Worm (Caenorhabditis elegans) whole organism, young adult: ENCODE measurements around the gene F28H6.4.

ENCODE experiments used
- B0261.1 ChIP-seq: sonication (generic microtip); optimal IDR thresholded peaks from 2 replicates; lab custom pipeline; 2016; ENCODE audit warnings: mild to moderate bottlenecking, missing genetic modification characterization, moderate library complexity, missing compliant biosample characterization
- B0336.3 ChIP-seq: fragments of 200-800 bp; sonication (Bioruptor generic); IDR thresholded peaks from 2 replicates; pipeline ENCODE4 v1.3.6; 2022; ENCODE audit warnings: missing genetic modification characterization, missing compliant biosample characterization
- C17E4.6 ChIP-seq: fragments of 200-800 bp; sonication (Bioruptor generic); IDR thresholded peaks from 2 replicates; pipeline ENCODE4 v1.3.6; 2022; ENCODE audit warnings: missing genetic modification reagents, missing genetic modification characterization, missing compliant biosample characterization
- D2030.7 ChIP-seq: fragments of 200-800 bp; sonication (Bioruptor generic); IDR thresholded peaks from 2 replicates; pipeline ENCODE4 v1.3.6; 2022; ENCODE audit warnings: missing genetic modification reagents, missing genetic modification characterization, missing compliant biosample characterization
- F22D6.2 ChIP-seq: sonication (generic microtip); optimal IDR thresholded peaks from 2 replicates; lab custom pipeline; 2016; ENCODE audit warnings: mild to moderate bottlenecking, missing genetic modification characterization, missing compliant biosample characterization
- Y53G8AR.9 ChIP-seq: fragments of 200-800 bp; sonication (Bioruptor generic); conservative IDR thresholded peaks from 2 replicates; pipeline ENCODE4 v1.3.6; 2022; ENCODE audit warnings: missing genetic modification reagents, missing genetic modification characterization, missing compliant biosample characterization
- Y56A3A.18 ChIP-seq: fragments of 200-800 bp; sonication (Bioruptor generic); IDR thresholded peaks from 2 replicates; pipeline ENCODE4 v1.3.6; 2022; ENCODE audit warnings: missing genetic modification reagents, missing genetic modification characterization, missing compliant biosample characterization
- Y67H2A.10 ChIP-seq: fragments of 200-800 bp; sonication (Bioruptor generic); conservative IDR thresholded peaks from 2 replicates; pipeline ENCODE4 v1.3.6; 2022; ENCODE audit warnings: missing genetic modification reagents, missing genetic modification characterization, missing compliant biosample characterization
- ZK185.1 ChIP-seq: sonication (generic microtip); optimal IDR thresholded peaks from 2 replicates; lab custom pipeline; 2016; ENCODE audit warnings: mild to moderate bottlenecking, missing genetic modification characterization, missing compliant biosample characterization; ENCODE audit not compliant: poor library complexity, severe bottlenecking
- athp-1 ChIP-seq: sonication (generic microtip); optimal IDR thresholded peaks from 2 replicates; lab custom pipeline; 2017; ENCODE audit warnings: mild to moderate bottlenecking, missing genetic modification characterization, missing compliant biosample characterization
- attf-5 ChIP-seq: fragments of 200-800 bp; sonication (Bioruptor generic); optimal IDR thresholded peaks from 2 replicates; lab custom pipeline; 2018; ENCODE audit warnings: mild to moderate bottlenecking, missing genetic modification characterization, missing compliant biosample characterization
- cebp-1 ChIP-seq, 2 experiments: fragments of 200-800 bp in 1 of 2; sonication (Bioruptor generic) in 1 of 2; sonication (generic microtip) in 1 of 2; IDR thresholded peaks in 1 of 2; optimal IDR thresholded peaks in 1 of 2; 2 replicates each; pipeline versions ENCODE4 v1.3.6 to Lab custom; 2017 to 2022; ENCODE audit warnings: missing compliant biosample characterization in 2 of 2, missing genetic modification characterization in 2 of 2, mild to moderate bottlenecking in 1 of 2, missing genetic modification reagents in 1 of 2, moderate library complexity in 1 of 2
- ceh-27 ChIP-seq: fragments of 200-800 bp; sonication (Bioruptor generic); optimal IDR thresholded peaks from 2 replicates; lab custom pipeline; 2018; ENCODE audit warnings: mild to moderate bottlenecking, missing genetic modification characterization, moderate library complexity, missing compliant biosample characterization
- chd-7 ChIP-seq: sonication (generic microtip); optimal IDR thresholded peaks from 2 replicates; lab custom pipeline; 2016; ENCODE audit warnings: mild to moderate bottlenecking, missing genetic modification characterization, moderate library complexity, missing compliant biosample characterization
- die-1 ChIP-seq: sonication (generic microtip); optimal IDR thresholded peaks from 2 replicates; lab custom pipeline; 2016; ENCODE audit warnings: missing genotype, mild to moderate bottlenecking, missing genetic modification characterization, missing compliant biosample characterization
- dox-1 ChIP-seq: fragments of 200-800 bp; sonication (Bioruptor generic); IDR thresholded peaks from 2 replicates; pipeline ENCODE4 v1.3.6; 2022; ENCODE audit warnings: missing genetic modification reagents, missing genetic modification characterization, missing compliant biosample characterization
- efl-1 ChIP-seq: fragments of 150-350 bp; optimal IDR thresholded peaks from 2 replicates; lab custom pipeline; 2014; ENCODE audit warnings: missing biosample characterization, missing genetic modification reagents, missing genetic modification characterization
- egl-44 ChIP-seq: fragments of 200-800 bp; sonication (Bioruptor generic); IDR thresholded peaks from 2 replicates; pipeline ENCODE4 v1.3.6; 2022; ENCODE audit warnings: missing genetic modification reagents, missing genetic modification characterization, missing compliant biosample characterization
- ekl-4 ChIP-seq: fragments of 200-800 bp; sonication (Bioruptor generic); IDR thresholded peaks from 2 replicates; pipeline ENCODE4 v1.3.6; 2022; ENCODE audit warnings: missing genetic modification reagents, missing genetic modification characterization, missing compliant biosample characterization
- ets-4 ChIP-seq: fragments of 200-800 bp; sonication (Bioruptor generic); optimal IDR thresholded peaks from 2 replicates; lab custom pipeline; 2018; ENCODE audit warnings: mild to moderate bottlenecking, missing genetic modification characterization, missing compliant biosample characterization
- hmg-20 ChIP-seq: fragments of 200-800 bp; sonication (Bioruptor generic); IDR thresholded peaks from 2 replicates; pipeline ENCODE4 v1.3.6; 2022; ENCODE audit warnings: missing genetic modification reagents, missing genetic modification characterization, missing compliant biosample characterization
- let-607 ChIP-seq, 2 experiments: fragments of 200-800 bp in 1 of 2; sonication (Bioruptor generic) in 1 of 2; sonication (generic microtip) in 1 of 2; optimal IDR thresholded peaks; 2 replicates each; lab custom pipeline; 2016 to 2018; ENCODE audit warnings: mild to moderate bottlenecking in 2 of 2, missing compliant biosample characterization in 2 of 2, missing genetic modification characterization in 2 of 2, moderate library complexity in 2 of 2, missing genotype in 1 of 2
- lin-35 ChIP-seq, 3 experiments: fragments of 150-350 bp in 2 of 3; sonication (generic microtip) in 1 of 3; optimal IDR thresholded peaks; 2 replicates each; lab custom pipeline; 2014 to 2018; ENCODE audit warnings: missing biosample characterization in 3 of 3, missing genetic modification characterization in 3 of 3, missing genetic modification reagents in 3 of 3
- lin-40 ChIP-seq: sonication (generic microtip); optimal IDR thresholded peaks from 2 replicates; lab custom pipeline; 2016; ENCODE audit warnings: missing genetic modification characterization, mild to moderate bottlenecking, missing compliant biosample characterization, missing genotype, missing genetic modification reagents
- lin-54 ChIP-seq: fragments of 200-800 bp; sonication (Bioruptor generic); optimal IDR thresholded peaks from 2 replicates; lab custom pipeline; 2018; ENCODE audit warnings: mild to moderate bottlenecking, missing genetic modification characterization, missing compliant biosample characterization
- lir-1 ChIP-seq: fragments of 200-800 bp; sonication (Bioruptor generic); conservative IDR thresholded peaks from 2 replicates; pipeline ENCODE4 v1.3.6; 2022; ENCODE audit warnings: missing genetic modification reagents, missing genetic modification characterization, missing compliant biosample characterization
- lsy-27 ChIP-seq: sonication (generic microtip); optimal IDR thresholded peaks from 2 replicates; lab custom pipeline; 2017; ENCODE audit warnings: missing genetic modification characterization, mild to moderate bottlenecking, missing compliant biosample characterization, antibody characterized with exemption, missing genotype, borderline replicate concordance; ENCODE audit not compliant: insufficient read depth
- madf-10 ChIP-seq: sonication (generic microtip); optimal IDR thresholded peaks from 2 replicates; lab custom pipeline; 2016; ENCODE audit warnings: mild to moderate bottlenecking, missing genetic modification characterization, missing compliant biosample characterization
- mcd-1 ChIP-seq: fragments of 200-800 bp; sonication (Bioruptor generic); IDR thresholded peaks from 2 replicates; pipeline ENCODE4 v1.3.6; 2022; ENCODE audit warnings: missing genetic modification reagents, missing genetic modification characterization, missing compliant biosample characterization
- nfyb-1 ChIP-seq: fragments of 200-800 bp; sonication (Bioruptor generic); IDR thresholded peaks from 2 replicates; pipeline ENCODE4 v1.3.6; 2022; ENCODE audit warnings: missing genetic modification reagents, missing genetic modification characterization, missing compliant biosample characterization
- nhr-179 ChIP-seq: sonication (generic microtip); optimal IDR thresholded peaks from 2 replicates; lab custom pipeline; 2016; ENCODE audit warnings: mild to moderate bottlenecking, missing genetic modification characterization, missing compliant biosample characterization
- nhr-80 ChIP-seq: sonication (generic microtip); optimal IDR thresholded peaks from 2 replicates; lab custom pipeline; 2016; ENCODE audit warnings: missing genetic modification characterization, missing compliant biosample characterization
- pbrm-1 ChIP-seq: fragments of 200-800 bp; sonication (Bioruptor generic); IDR thresholded peaks from 2 replicates; pipeline ENCODE4 v1.3.6; 2022; ENCODE audit warnings: missing genetic modification reagents, missing genetic modification characterization, missing compliant biosample characterization
- rcor-1 ChIP-seq: fragments of 200-800 bp; sonication (Bioruptor generic); IDR thresholded peaks from 2 replicates; pipeline ENCODE4 v1.3.6; 2022; ENCODE audit warnings: missing genetic modification reagents, missing genetic modification characterization, missing compliant biosample characterization
- repo-1 ChIP-seq: sonication (generic microtip); optimal IDR thresholded peaks from 2 replicates; lab custom pipeline; 2017; ENCODE audit warnings: mild to moderate bottlenecking, missing genetic modification characterization, missing compliant biosample characterization
- snpc-1.1 ChIP-seq: sonication (generic microtip); optimal IDR thresholded peaks from 2 replicates; lab custom pipeline; 2017; ENCODE audit warnings: missing genetic modification characterization, mild to moderate bottlenecking, missing compliant biosample characterization, antibody characterized with exemption, moderate library complexity, missing genotype, missing genetic modification reagents; ENCODE audit not compliant: insufficient read depth
- snpc-4 ChIP-seq, 5 experiments: fragments of 150-350 bp in 1 of 5; sonication (generic microtip) in 4 of 5; optimal IDR thresholded peaks; 2 replicates each; lab custom pipeline; 2014 to 2018; ENCODE audit warnings: missing genetic modification characterization in 5 of 5, missing biosample characterization in 3 of 5, antibody characterized with exemption in 2 of 5, mild to moderate bottlenecking in 2 of 5, missing compliant biosample characterization in 2 of 5, missing genotype in 2 of 5, moderate library complexity in 2 of 5, missing genetic modification reagents in 1 of 5
- somi-1 ChIP-seq: fragments of 200-800 bp; sonication (Bioruptor generic); optimal IDR thresholded peaks from 2 replicates; lab custom pipeline; 2018; ENCODE audit warnings: mild to moderate bottlenecking, missing genetic modification characterization, missing compliant biosample characterization
- sptf-2 ChIP-seq: fragments of 200-800 bp; sonication (Bioruptor generic); optimal IDR thresholded peaks from 2 replicates; lab custom pipeline; 2018; ENCODE audit warnings: mild to moderate bottlenecking, missing genetic modification characterization, missing compliant biosample characterization
- tlf-1 ChIP-seq: fragments of 200-800 bp; sonication (Bioruptor generic); optimal IDR thresholded peaks from 2 replicates; lab custom pipeline; 2018; ENCODE audit warnings: mild to moderate bottlenecking, missing genetic modification characterization, missing compliant biosample characterization
- xnd-1 ChIP-seq: sonication (generic microtip); optimal IDR thresholded peaks from 2 replicates; lab custom pipeline; 2016; ENCODE audit warnings: missing genotype, missing genetic modification reagents, missing genetic modification characterization, missing compliant biosample characterization
- zfh-2 ChIP-seq: fragments of 200-800 bp; sonication (Bioruptor generic); conservative IDR thresholded peaks from 2 replicates; pipeline ENCODE4 v1.3.6; 2022; ENCODE audit warnings: missing genetic modification reagents, missing genetic modification characterization, missing compliant biosample characterization
- ztf-18 ChIP-seq: sonication (generic microtip); optimal IDR thresholded peaks from 2 replicates; lab custom pipeline; 2016; ENCODE audit warnings: missing genotype, mild to moderate bottlenecking, missing genetic modification characterization, missing compliant biosample characterization
- ztf-22 ChIP-seq: fragments of 200-800 bp; sonication (Bioruptor generic); optimal IDR thresholded peaks from 2 replicates; lab custom pipeline; 2018; ENCODE audit warnings: mild to moderate bottlenecking, missing genetic modification characterization, moderate library complexity, missing compliant biosample characterization
- ztf-26 ChIP-seq: sonication (generic microtip); optimal IDR thresholded peaks from 2 replicates; lab custom pipeline; 2017; ENCODE audit warnings: missing genetic modification characterization, missing compliant biosample characterization

Gene F28H6.4

DNA sequence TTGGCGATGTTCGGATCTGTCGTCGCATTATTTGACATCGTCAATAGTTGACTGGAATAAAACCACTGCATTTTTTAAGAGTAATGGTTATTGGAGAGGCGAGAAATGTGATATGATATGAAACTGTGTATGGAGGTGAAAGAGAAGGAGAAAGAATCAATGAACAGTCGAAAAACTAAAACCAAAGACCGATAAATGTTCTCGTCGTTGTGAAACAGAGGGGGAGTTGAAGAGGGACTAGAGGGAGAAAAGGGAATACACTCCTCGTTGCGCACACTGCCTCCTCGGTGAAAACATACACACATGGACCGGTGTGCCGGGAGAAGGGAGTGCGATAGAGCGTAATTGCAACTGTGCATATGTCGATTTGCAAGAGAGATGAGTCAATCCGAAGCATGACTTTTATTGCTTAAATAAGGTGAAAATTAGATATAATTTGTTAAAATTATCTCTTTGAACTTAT lies 41.9 kb downstream of the F28H6.4 start, which contains the start of gene sym-4 (continued):
- TF ChIP-seq sptf-2 (GFP tag; lab: Kevin White, UChicago), result peak; percentile 63
- no peak for TF ChIP-seq D2030.7 (GFP tag; lab: Robert Waterston, UW)
- no peak for TF ChIP-seq snpc-1.1
- TF ChIP-seq hmg-20 (GFP tag; lab: Robert Waterston, UW), result no peak
- peak; percentile 95 for TF ChIP-seq dox-1 (GFP tag; lab: Robert Waterston, UW)
- peak in 1 of 3 experiments; percentile 77 for TF ChIP-seq lin-35 (GFP tag; optimal IDR thresholded peaks at IDR 0.05; lab: Kevin White, UChicago)
- TF ChIP-seq athp-1 (tag; lab: Kevin White, UChicago), result peak; percentile 82
- TF ChIP-seq ztf-26, result peak; percentile 89
- TF ChIP-seq lsy-27, result peak; percentile 15
- TF ChIP-seq lin-40 (tag; lab: Kevin White, UChicago), result peak; percentile 90
- TF ChIP-seq B0336.3 (GFP tag; lab: Robert Waterston, UW), result peak; percentile 89
- TF ChIP-seq let-607 (tag; optimal IDR thresholded peaks at IDR 0.05; lab: Kevin White, UChicago), result peak; percentile 69
- no peak for TF ChIP-seq xnd-1 (tag; lab: Kevin White, UChicago)
- peak; percentile 69 for TF ChIP-seq somi-1 (GFP tag; lab: Kevin White, UChicago)
- TF ChIP-seq madf-10 (tag; lab: Kevin White, UChicago), result peak; percentile 87
- peak; percentile 92 for TF ChIP-seq ekl-4
- TF ChIP-seq tlf-1, result peak; percentile 24
- TF ChIP-seq ztf-22, result peak; percentile 79
- TF ChIP-seq egl-44 (GFP tag; lab: Robert Waterston, UW), result peak; percentile 85; the same call in 1 of the 2 replicates
- TF ChIP-seq ztf-18 (tag; lab: Kevin White, UChicago), result peak; percentile 87
- peak; percentile 74 for TF ChIP-seq lir-1
- TF ChIP-seq Y56A3A.18 (GFP tag; lab: Robert Waterston, UW), result 0 out of 2 replicates have a peak, but pooled peaks have one; percentile 31
- peak; percentile 89 for TF ChIP-seq zfh-2 (GFP tag; lab: Robert Waterston, UW)
- peak; percentile 54 for TF ChIP-seq rcor-1 (GFP tag; lab: Robert Waterston, UW)
- no peak for TF ChIP-seq nhr-179
- peak; percentile 97 for TF ChIP-seq mcd-1 (GFP tag; lab: Robert Waterston, UW)
- peak; percentile 30 for TF ChIP-seq B0261.1 (tag; lab: Kevin White, UChicago)
- TF ChIP-seq Y67H2A.10 (GFP tag; lab: Robert Waterston, UW), result peak; percentile 73; the same call in 1 of the 2 replicates
- TF ChIP-seq C17E4.6 (GFP tag; lab: Robert Waterston, UW), result no peak
- peak; percentile 77 for TF ChIP-seq chd-7 (tag; lab: Kevin White, UChicago)
- TF ChIP-seq attf-5 (GFP tag; lab: Kevin White, UChicago), result peak; percentile 98
- peak; percentile 59 for TF ChIP-seq die-1 (tag; lab: Kevin White, UChicago)
- TF ChIP-seq ZK185.1 (tag; lab: Kevin White, UChicago), result peak; percentile 67
- TF ChIP-seq F22D6.2 (tag; lab: Kevin White, UChicago), result no peak
- TF ChIP-seq ceh-27, result peak; percentile 86
- TF ChIP-seq nhr-80 (tag; lab: Kevin White, UChicago), result peak; percentile 100
- TF ChIP-seq snpc-4 (GFP tag; optimal IDR thresholded peaks at IDR 0.05; lab: Kevin White, UChicago), result no peak
- TF ChIP-seq snpc-4 (tag; optimal IDR thresholded peaks at IDR 0.05; lab: Kevin White, UChicago), result peak; percentile 4 to 79 (median 66)
- peak; percentile 54 for TF ChIP-seq repo-1 (tag; lab: Kevin White, UChicago)
- peak; percentile 72; the same call in 1 of the 2 replicates for TF ChIP-seq pbrm-1 (GFP tag; lab: Robert Waterston, UW)
- peak; percentile 80 for TF ChIP-seq cebp-1 (GFP tag; IDR thresholded peaks at IDR 0.05; lab: Robert Waterston, UW)
- TF ChIP-seq cebp-1 (tag; optimal IDR thresholded peaks at IDR 0.05; lab: Kevin White, UChicago), result peak; percentile 93
- TF ChIP-seq Y53G8AR.9 (GFP tag; lab: Robert Waterston, UW), result peak; percentile 82; the same call in 1 of the 2 replicates
- peak; percentile 12 for TF ChIP-seq efl-1 (GFP tag; lab: Kevin White, UChicago)
- TF ChIP-seq ets-4 (GFP tag; lab: Kevin White, UChicago), result peak; percentile 98
- TF ChIP-seq lin-54, result peak; percentile 66
- peak; percentile 86; the same call in 1 of the 2 replicates for TF ChIP-seq nfyb-1 (GFP tag; lab: Robert Waterston, UW)
